Worm (Caenorhabditis elegans) whole organism, L4 larva: ENCODE results near the gene B0507.4.
A peak's percentile ranks its signal among the peaks of the same experiment; 100 is the strongest.

Source experiments
- F26F4.8 ChIP-seq: fragments of 200-800 bp; sonication (Bioruptor generic); conservative IDR thresholded peaks from 2 replicates; pipeline ENCODE4 v1.3.6; 2022; ENCODE audit warnings: missing genetic modification characterization, missing compliant biosample characterization
- R02D3.7 ChIP-seq: fragments of 150-350 bp; sonication (generic microtip); optimal IDR thresholded peaks from 3 replicates; lab custom pipeline; 2014; ENCODE audit warnings: missing biosample characterization, missing genetic modification characterization
- Y105C5A.15 ChIP-seq: fragments of 200-800 bp; sonication (Bioruptor generic); IDR thresholded peaks from 2 replicates; pipeline ENCODE4 v1.3.6; 2022; ENCODE audit warnings: missing genetic modification characterization, missing compliant biosample characterization
- Y48G9A.11 ChIP-seq: fragments of 200-800 bp; sonication (Bioruptor generic); IDR thresholded peaks from 2 replicates; pipeline ENCODE4 v1.3.6; 2022; ENCODE audit warnings: missing genetic modification reagents, missing genetic modification characterization, missing compliant biosample characterization
- Y5F2A.4 ChIP-seq: fragments of 200-800 bp; sonication (Bioruptor generic); optimal IDR thresholded peaks from 2 replicates; lab custom pipeline; 2018; ENCODE audit warnings: mild to moderate bottlenecking, missing genetic modification characterization, missing compliant biosample characterization
- aha-1 ChIP-seq: fragments of 150-350 bp; peaks from one replicate; lab custom pipeline; 2014; ENCODE audit warnings: missing biosample characterization, missing genetic modification characterization
- ceh-20 ChIP-seq: fragments of 200-800 bp; sonication (Bioruptor generic); IDR thresholded peaks from 2 replicates; pipeline ENCODE4 v1.3.6; 2022; ENCODE audit warnings: missing genetic modification reagents, missing genetic modification characterization, missing compliant biosample characterization
- ceh-82 ChIP-seq: sonication (generic microtip); optimal IDR thresholded peaks from 2 replicates; lab custom pipeline; 2017; ENCODE audit warnings: missing biosample characterization, missing genetic modification characterization
- ces-1 ChIP-seq: fragments of 150-350 bp; sonication (generic microtip); optimal IDR thresholded peaks from 4 replicates; lab custom pipeline; 2014; ENCODE audit warnings: missing biosample characterization, missing genetic modification reagents, missing genetic modification characterization
- cey-2 ChIP-seq: sonication (generic microtip); optimal IDR thresholded peaks from 3 replicates; lab custom pipeline; 2017; ENCODE audit warnings: missing genetic modification characterization, mild to moderate bottlenecking, missing compliant biosample characterization, antibody characterized with exemption, borderline replicate concordance; ENCODE audit not compliant: insufficient read depth
- daf-16 ChIP-seq, 3 experiments: sonication (generic microtip); optimal IDR thresholded peaks; 2 replicates each; lab custom pipeline; 2016 to 2017; ENCODE audit warnings: missing genetic modification characterization in 3 of 3, missing genetic modification reagents in 3 of 3, mild to moderate bottlenecking in 2 of 3, missing compliant biosample characterization in 2 of 3, missing biosample characterization in 1 of 3, moderate library complexity in 1 of 3
- daf-8 ChIP-seq: fragments of 200-800 bp; sonication (Bioruptor generic); IDR thresholded peaks from 2 replicates; pipeline ENCODE4 v1.3.6; 2022; ENCODE audit warnings: missing genetic modification characterization, missing compliant biosample characterization
- dmd-6 ChIP-seq: fragments of 200-800 bp; sonication (Bioruptor generic); IDR thresholded peaks from 2 replicates; pipeline ENCODE4 v1.3.6; 2022; ENCODE audit warnings: missing genetic modification reagents, missing genetic modification characterization, missing compliant biosample characterization
- dve-1 ChIP-seq: sonication (generic microtip); optimal IDR thresholded peaks from 2 replicates; lab custom pipeline; 2017; ENCODE audit warnings: antibody characterized with exemption, mild to moderate bottlenecking, missing genetic modification characterization, missing compliant biosample characterization; ENCODE audit not compliant: insufficient read depth
- egl-27 ChIP-seq: sonication (generic microtip); optimal IDR thresholded peaks from 3 replicates; lab custom pipeline; 2017; ENCODE audit warnings: missing biosample characterization, missing genetic modification reagents, missing genetic modification characterization
- gei-8 ChIP-seq: fragments of 200-800 bp; sonication (Bioruptor generic); optimal IDR thresholded peaks from 2 replicates; lab custom pipeline; 2018; ENCODE audit warnings: mild to moderate bottlenecking, missing genetic modification characterization, missing compliant biosample characterization
- hlh-11 ChIP-seq: fragments of 200-800 bp; sonication (Bioruptor generic); optimal IDR thresholded peaks from 2 replicates; lab custom pipeline; 2018; ENCODE audit warnings: mild to moderate bottlenecking, missing genetic modification characterization, missing compliant biosample characterization
- hlh-30 ChIP-seq: sonication (generic microtip); optimal IDR thresholded peaks from 2 replicates; lab custom pipeline; 2017; ENCODE audit warnings: antibody characterized with exemption, mild to moderate bottlenecking, missing genetic modification characterization, missing compliant biosample characterization; ENCODE audit not compliant: insufficient read depth
- hmg-1.1 ChIP-seq: fragments of 200-800 bp; sonication (Bioruptor generic); IDR thresholded peaks from 2 replicates; pipeline ENCODE4 v1.3.6; 2022; ENCODE audit warnings: missing genetic modification reagents, missing genetic modification characterization, missing compliant biosample characterization
- jun-1 ChIP-seq: fragments of 150-350 bp; optimal IDR thresholded peaks from 2 replicates; lab custom pipeline; 2014; ENCODE audit warnings: missing biosample characterization, missing genetic modification reagents, missing genetic modification characterization
- lin-13 ChIP-seq: fragments of 150-350 bp; optimal IDR thresholded peaks from 2 replicates; lab custom pipeline; 2014; ENCODE audit warnings: missing biosample characterization, missing genetic modification reagents, missing genetic modification characterization
- lin-29 ChIP-seq: fragments of 200-800 bp; sonication (Bioruptor generic); IDR thresholded peaks from 2 replicates; pipeline ENCODE4 v1.3.6; 2022; ENCODE audit warnings: missing genetic modification reagents, missing genetic modification characterization, missing compliant biosample characterization
- lin-38 ChIP-seq: fragments of 200-800 bp; sonication (Bioruptor generic); IDR thresholded peaks from 2 replicates; pipeline ENCODE4 v1.3.6; 2022; ENCODE audit warnings: missing genetic modification reagents, missing genetic modification characterization, missing compliant biosample characterization
- lir-3 ChIP-seq: sonication (generic microtip); optimal IDR thresholded peaks from 2 replicates; lab custom pipeline; 2016; ENCODE audit warnings: mild to moderate bottlenecking, missing genetic modification characterization, missing compliant biosample characterization
- mdt-29 ChIP-seq: fragments of 200-800 bp; sonication (Bioruptor generic); IDR thresholded peaks from 2 replicates; pipeline ENCODE4 v1.3.6; 2022; ENCODE audit warnings: missing genetic modification reagents, missing genetic modification characterization, missing compliant biosample characterization
- mes-2 ChIP-seq: sonication (generic microtip); optimal IDR thresholded peaks from 2 replicates; lab custom pipeline; 2016; ENCODE audit warnings: missing genotype, mild to moderate bottlenecking, missing genetic modification characterization, missing compliant biosample characterization; ENCODE audit not compliant: poor library complexity, severe bottlenecking
- mxl-3 ChIP-seq: fragments of 200-800 bp; sonication (Bioruptor generic); optimal IDR thresholded peaks from 2 replicates; lab custom pipeline; 2018; ENCODE audit warnings: mild to moderate bottlenecking, missing genetic modification characterization, missing compliant biosample characterization
- nhr-102 ChIP-seq: sonication (generic microtip); optimal IDR thresholded peaks from 2 replicates; lab custom pipeline; 2016; ENCODE audit warnings: mild to moderate bottlenecking, missing genetic modification characterization, moderate library complexity, missing compliant biosample characterization
- nhr-237 ChIP-seq: sonication (generic microtip); optimal IDR thresholded peaks from 2 replicates; lab custom pipeline; 2017; ENCODE audit warnings: missing biosample characterization, missing genetic modification characterization
- nhr-25 ChIP-seq: sonication (generic microtip); optimal IDR thresholded peaks from 2 replicates; lab custom pipeline; 2017; ENCODE audit warnings: missing genetic modification characterization, mild to moderate bottlenecking, missing compliant biosample characterization, antibody characterized with exemption, moderate library complexity, borderline replicate concordance; ENCODE audit not compliant: insufficient read depth
- nhr-28 ChIP-seq: fragments of 150-350 bp; optimal IDR thresholded peaks from 2 replicates; lab custom pipeline; 2014; ENCODE audit warnings: missing biosample characterization, missing genetic modification characterization
- nhr-42 ChIP-seq: fragments of 200-800 bp; sonication (Bioruptor generic); IDR thresholded peaks from 2 replicates; pipeline ENCODE4 v1.3.6; 2022; ENCODE audit warnings: missing genetic modification characterization, missing compliant biosample characterization
- nhr-48 ChIP-seq: sonication (generic microtip); optimal IDR thresholded peaks from 2 replicates; lab custom pipeline; 2016; ENCODE audit warnings: mild to moderate bottlenecking, missing genetic modification characterization, missing compliant biosample characterization
- pqm-1 ChIP-seq: sonication (generic microtip); optimal IDR thresholded peaks from 2 replicates; lab custom pipeline; 2017; ENCODE audit warnings: missing biosample characterization, missing genetic modification characterization
- rbr-2 ChIP-seq: sonication (generic microtip); optimal IDR thresholded peaks from 2 replicates; lab custom pipeline; 2016; ENCODE audit warnings: missing genotype, missing genetic modification characterization, missing compliant biosample characterization
- sdz-12 ChIP-seq: fragments of 200-800 bp; sonication (Bioruptor generic); optimal IDR thresholded peaks from 2 replicates; lab custom pipeline; 2018; ENCODE audit warnings: mild to moderate bottlenecking, missing genetic modification characterization, missing compliant biosample characterization
- snpc-1.2 ChIP-seq: fragments of 200-800 bp; sonication (Bioruptor generic); IDR thresholded peaks from 2 replicates; pipeline ENCODE4 v1.3.6; 2022; ENCODE audit warnings: missing genetic modification reagents, missing genetic modification characterization, missing compliant biosample characterization
- spr-1 ChIP-seq: sonication (generic microtip); optimal IDR thresholded peaks from 2 replicates; lab custom pipeline; 2016; ENCODE audit warnings: mild to moderate bottlenecking, missing genetic modification characterization, missing compliant biosample characterization
- spr-3 ChIP-seq: fragments of 200-800 bp; sonication (Bioruptor generic); optimal IDR thresholded peaks from 2 replicates; lab custom pipeline; 2018; ENCODE audit warnings: mild to moderate bottlenecking, missing genetic modification characterization, missing compliant biosample characterization
- tag-97 ChIP-seq: fragments of 200-800 bp; sonication (Bioruptor generic); IDR thresholded peaks from 2 replicates; pipeline ENCODE4 v1.3.6; 2022; ENCODE audit warnings: missing genetic modification characterization, missing compliant biosample characterization
- tra-1 ChIP-seq: fragments of 200-800 bp; sonication (Bioruptor generic); IDR thresholded peaks from 2 replicates; pipeline ENCODE4 v1.3.6; 2022; ENCODE audit warnings: missing genetic modification reagents, missing genetic modification characterization, missing compliant biosample characterization
- unc-62 ChIP-seq, 3 experiments: fragments of 150-350 bp in 1 of 3; sonication (generic microtip); optimal IDR thresholded peaks in 2 of 3; peaks in 1 of 3; 1 replicate in 1 of 3; 2 replicates in 2 of 3; lab custom pipeline; 2014 to 2017; ENCODE audit warnings: missing biosample characterization in 3 of 3, missing genetic modification characterization in 3 of 3, missing genetic modification reagents in 3 of 3, missing genotype in 1 of 3
- zfp-3 ChIP-seq: fragments of 200-800 bp; sonication (Bioruptor generic); conservative IDR thresholded peaks from 2 replicates; pipeline ENCODE4 v1.3.6; 2022; ENCODE audit warnings: missing genetic modification reagents, missing genetic modification characterization, missing compliant biosample characterization

Gene B0507.4

DNA sequence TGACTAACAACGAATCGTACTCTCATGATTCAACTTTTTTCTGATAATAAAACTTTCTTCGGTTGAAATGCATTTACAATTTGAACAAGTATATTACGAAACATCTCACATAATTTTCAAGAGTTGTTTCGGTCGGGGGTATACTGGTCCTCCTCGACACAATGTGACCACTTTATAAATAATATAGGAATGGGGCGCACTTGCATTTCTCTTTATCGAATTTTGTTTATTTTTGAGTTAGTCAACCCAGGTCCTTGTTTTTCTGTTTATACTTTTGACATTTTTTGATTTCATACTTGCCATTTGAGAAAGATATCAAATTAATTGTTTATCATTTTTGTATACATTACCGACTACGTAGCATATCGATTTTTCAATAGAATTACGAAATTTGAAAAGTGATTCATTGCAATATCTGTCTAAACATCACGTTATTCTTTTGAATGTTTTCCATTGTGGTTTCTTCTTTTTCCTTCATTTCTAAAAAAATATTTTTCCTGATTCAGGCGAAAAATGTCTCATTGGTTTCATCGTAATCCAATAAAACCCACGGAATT is 19.1 kb downstream of the B0507.4 start, which contains the start of gene B0507.2 (continued):
- TF ChIP-seq Y48G9A.11 (no peak), spr-3 (GFP tag; lab: Kevin White, UChicago) (no peak), hmg-1.1 (GFP tag; lab: Robert Waterston, UW) (no peak), snpc-1.2 (GFP tag; lab: Robert Waterston, UW) (no peak), sdz-12 (GFP tag; lab: Kevin White, UChicago) (no peak), gei-8 (GFP tag; lab: Kevin White, UChicago) (no peak), mdt-29 (no peak), pqm-1 (tag; lab: Kevin White, UChicago) (peak; percentile 47), hlh-30 (tag; lab: Kevin White, UChicago) (peak; percentile 73), tra-1 (GFP tag; lab: Robert Waterston, UW) (no peak), rbr-2 (tag; lab: Kevin White, UChicago) (peak; percentile 2), mxl-3 (GFP tag; lab: Kevin White, UChicago) (no peak), tag-97 (no peak), nhr-28 (peak; percentile 33), nhr-25 (no peak), lin-38 (GFP tag; lab: Robert Waterston, UW) (no peak), nhr-237 (tag; lab: Kevin White, UChicago) (no peak), daf-16 (GFP tag; optimal IDR thresholded peaks at IDR 0.05; lab: Kevin White, UChicago) (no peak), daf-16 (tag; optimal IDR thresholded peaks at IDR 0.05; lab: Kevin White, UChicago) (peak; percentile 90)

DNA sequence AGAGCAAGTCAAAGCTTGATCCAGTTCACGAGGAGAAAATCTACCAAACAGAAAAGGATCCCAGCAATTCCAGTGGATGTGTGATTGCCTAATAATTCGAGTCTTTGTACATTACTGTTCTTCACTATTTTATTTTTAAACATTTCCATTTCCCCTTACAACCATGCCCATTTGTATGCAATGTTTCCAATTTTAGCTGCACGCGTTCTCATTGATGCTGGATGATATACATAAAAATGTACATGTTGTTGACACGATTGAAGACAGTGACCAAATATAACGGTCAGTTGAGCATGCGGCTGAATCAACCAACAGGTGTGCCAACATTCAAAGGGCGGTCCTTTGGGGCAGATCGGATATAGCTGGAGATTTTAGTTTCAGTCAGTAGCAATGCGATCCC is 21.5 kb downstream of the B0507.4 start, which contains the start of gene B0507.1:
TSS of gene B0507.1 (plus strand) at position 301 of the 400 bp plus-strand sequence.
- TF ChIP-seq nhr-42 (GFP tag; lab: Robert Waterston, UW) (no peak), egl-27 (tag; lab: Kevin White, UChicago) (no peak), ces-1 (GFP tag; lab: Kevin White, UChicago) (no peak), nhr-48 (no peak), F26F4.8 (GFP tag; lab: Robert Waterston, UW) (no peak), cey-2 (tag; lab: Kevin White, UChicago) (no peak), mxl-3 (GFP tag; lab: Kevin White, UChicago) (no peak), lin-29 (GFP tag; lab: Robert Waterston, UW) (no peak), ceh-82 (tag; lab: Kevin White, UChicago) (no peak), Y105C5A.15 (GFP tag; lab: Robert Waterston, UW) (no peak), R02D3.7 (no peak)

DNA sequence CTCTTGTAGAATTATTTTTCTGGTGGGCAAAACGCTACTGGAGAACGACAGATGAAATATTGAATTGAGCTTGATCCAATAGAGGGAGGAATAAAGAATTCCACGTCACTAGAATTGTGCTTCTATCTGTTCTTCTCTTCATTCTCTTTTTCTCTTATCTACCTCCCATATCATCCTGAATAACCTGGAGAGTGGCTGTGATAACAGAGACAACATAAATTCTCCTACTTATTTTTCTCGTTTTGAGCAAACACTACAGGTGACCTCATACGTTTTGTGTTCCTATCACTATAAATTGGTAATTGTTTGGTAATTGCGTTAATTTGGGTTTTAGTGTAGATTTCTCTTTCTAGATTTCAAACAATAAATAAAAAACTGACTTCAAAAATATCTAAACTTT is 26.4 kb downstream of the B0507.4 start:
- no peak for TF ChIP-seq Y105C5A.15 (GFP tag; lab: Robert Waterston, UW)
- peak; percentile 23 for TF ChIP-seq hlh-11 (tag; lab: Kevin White, UChicago)
- TF ChIP-seq daf-16 (GFP tag; optimal IDR thresholded peaks at IDR 0.05; lab: Kevin White, UChicago) = no peak
- peak; percentile 35 for TF ChIP-seq daf-16 (tag; optimal IDR thresholded peaks at IDR 0.05; lab: Kevin White, UChicago)
- peak; percentile 68 for TF ChIP-seq pqm-1 (tag; lab: Kevin White, UChicago)
- TF ChIP-seq dve-1 (tag; lab: Kevin White, UChicago) = peak; percentile 18
- TF ChIP-seq nhr-28 = peak; percentile 88
- no peak for TF ChIP-seq nhr-102 (tag; lab: Kevin White, UChicago)
- 0 out of 2 replicates have a peak, but pooled peaks have one; percentile 14 for TF ChIP-seq dmd-6 (GFP tag; lab: Robert Waterston, UW)
- TF ChIP-seq, all 104 proteins: peak for 6

DNA sequence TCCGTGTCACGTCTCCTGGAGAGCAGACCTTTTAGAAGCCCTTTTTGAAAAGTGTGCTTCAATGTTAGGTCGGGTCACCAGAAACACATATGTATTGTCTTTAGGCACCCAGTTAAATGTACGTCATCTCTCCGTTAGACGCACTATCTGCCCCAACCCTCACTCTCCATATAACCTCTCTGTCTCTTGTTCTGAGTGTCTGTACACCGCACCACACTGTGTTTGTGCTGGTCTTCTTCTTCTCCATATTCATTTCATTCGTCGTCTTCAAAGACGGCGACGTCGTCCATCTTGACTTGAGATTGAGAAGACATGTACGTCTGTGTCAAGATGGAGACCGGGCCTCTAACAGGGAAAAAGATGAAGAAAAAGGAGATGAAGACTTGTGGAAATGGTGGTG is 27.3 kb downstream of the B0507.4 start:
- TF ChIP-seq jun-1 (tag; lab: Kevin White, UChicago) = no peak
- TF ChIP-seq ceh-20 (GFP tag; lab: Robert Waterston, UW) = no peak
- no peak for TF ChIP-seq Y5F2A.4 (GFP tag; lab: Kevin White, UChicago)
- TF ChIP-seq spr-1 (tag; lab: Kevin White, UChicago) = no peak
- TF ChIP-seq aha-1 (tag; lab: Kevin White, UChicago) = peak; percentile 64
- peak in 1 of 2 experiments; percentile 96 for TF ChIP-seq unc-62 (GFP tag; optimal IDR thresholded peaks at IDR 0.05 in 1 of 2; lab: Kevin White, UChicago)
- no peak for TF ChIP-seq unc-62 (tag; optimal IDR thresholded peaks at IDR 0.05; lab: Kevin White, UChicago)
- TF ChIP-seq daf-8 (GFP tag; lab: Robert Waterston, UW) = no peak
- TF ChIP-seq zfp-3 = no peak
- TF ChIP-seq pqm-1 (tag; lab: Kevin White, UChicago) = no peak
- TF ChIP-seq lir-3 (tag; lab: Kevin White, UChicago) = no peak
- TF ChIP-seq lin-13 = no peak
- no peak for TF ChIP-seq ceh-82 (tag; lab: Kevin White, UChicago)
- TF ChIP-seq ces-1 (GFP tag; lab: Kevin White, UChicago) = no peak
- peak; percentile 44 for TF ChIP-seq mes-2 (tag; lab: Kevin White, UChicago)
